Fruit fly (Drosophila melanogaster) whole organism, prepupa: ENCODE results near the gene CG9521.

Experiments used
- Blimp-1 ChIP-seq: fragments of 200-800 bp; sonication (Bioruptor generic); optimal IDR thresholded peaks from 3 replicates; lab custom pipeline; 2017; ENCODE audit warnings: missing biosample characterization, missing genetic modification characterization, mild to moderate bottlenecking, moderate library complexity, missing genetic modification reagents
- CG1621 ChIP-seq: fragments of 200-800 bp; sonication (Bioruptor generic); optimal IDR thresholded peaks from 3 replicates; lab custom pipeline; 2018; ENCODE audit warnings: missing biosample characterization, mild to moderate bottlenecking, missing genetic modification characterization
- CG4318 ChIP-seq: fragments of 200-800 bp; sonication (Bioruptor generic); optimal IDR thresholded peaks from 3 replicates; lab custom pipeline; 2017; ENCODE audit warnings: missing biosample characterization, mild to moderate bottlenecking, missing genetic modification characterization
- CG6163 ChIP-seq: fragments of 200-800 bp; sonication (Bioruptor generic); IDR thresholded peaks from 3 replicates; pipeline ENCODE4 v1.3.6; 2022; ENCODE audit warnings: missing biosample characterization, missing genetic modification characterization
- CG6792 ChIP-seq: fragments of 200-800 bp; sonication (Bioruptor generic); optimal IDR thresholded peaks from 3 replicates; lab custom pipeline; 2016; ENCODE audit warnings: missing biosample characterization, missing genetic modification characterization
- CG6808 ChIP-seq: fragments of 200-800 bp; sonication (Bioruptor generic); optimal IDR thresholded peaks from 3 replicates; lab custom pipeline; 2017; ENCODE audit warnings: missing biosample characterization, missing genetic modification characterization, mild to moderate bottlenecking, moderate library complexity, missing genetic modification reagents
- CG8119 ChIP-seq: fragments of 200-800 bp; sonication (Bioruptor generic); IDR thresholded peaks from 3 replicates; pipeline ENCODE4 v1.3.6; 2022; ENCODE audit warnings: missing biosample characterization, missing genetic modification characterization
- Ets96B ChIP-seq: fragments of 200-800 bp; optimal IDR thresholded peaks from 2 replicates; lab custom pipeline; 2019; ENCODE audit warnings: missing biosample characterization, mild to moderate bottlenecking, missing genetic modification characterization, moderate library complexity
- Lpt ChIP-seq: fragments of 200-800 bp; sonication (Bioruptor generic); optimal IDR thresholded peaks from 3 replicates; lab custom pipeline; 2016; ENCODE audit warnings: missing biosample characterization, missing genetic modification characterization
- Sox102F ChIP-seq: fragments of 200-800 bp; sonication (Bioruptor generic); optimal IDR thresholded peaks from 2 replicates; lab custom pipeline; 2016; ENCODE audit warnings: missing biosample characterization, mild to moderate bottlenecking, missing genetic modification characterization
- Sox15 ChIP-seq: fragments of 200-800 bp; sonication (Bioruptor generic); optimal IDR thresholded peaks from 3 replicates; lab custom pipeline; 2016; ENCODE audit warnings: missing biosample characterization, missing genetic modification characterization
- cyc ChIP-seq: fragments of 200-800 bp; sonication (Bioruptor generic); optimal IDR thresholded peaks from 3 replicates; lab custom pipeline; 2016; ENCODE audit warnings: missing biosample characterization, missing genetic modification characterization
- spab ChIP-seq: fragments of 200-800 bp; sonication (Bioruptor generic); optimal IDR thresholded peaks from 2 replicates; lab custom pipeline; 2017; ENCODE audit warnings: missing biosample characterization, mild to moderate bottlenecking, missing genetic modification characterization, missing genetic modification reagents
- topi ChIP-seq: fragments of 200-800 bp; sonication (Bioruptor generic); optimal IDR thresholded peaks from 3 replicates; lab custom pipeline; 2016; ENCODE audit warnings: missing biosample characterization, missing genetic modification characterization

DNA sequence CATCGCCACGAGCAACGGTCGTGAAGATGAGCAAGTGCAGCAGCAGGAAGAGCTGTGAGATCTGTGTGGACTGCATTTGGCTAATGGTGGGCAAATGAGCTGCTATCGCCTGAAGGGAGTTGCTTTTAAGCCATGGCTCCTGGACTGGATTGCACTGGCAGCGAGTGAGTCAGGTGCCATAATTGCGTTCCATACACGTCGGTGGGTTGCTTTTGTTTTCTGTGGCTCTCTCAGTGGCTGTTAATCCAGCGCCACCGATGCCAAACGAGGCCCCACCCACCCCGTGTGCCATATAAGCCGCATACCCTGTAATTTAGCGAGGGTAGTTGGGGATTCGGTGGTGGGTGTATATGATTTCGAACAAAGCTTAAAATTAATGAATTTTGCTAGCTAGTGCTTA, 8.4 kb downstream of the CG9521 start, which contains the start of gene CG12539:
- TF ChIP-seq CG6792 (GFP tag; lab: Kevin White, UChicago) (no peak), Sox102F (no peak), CG4318 (GFP tag; lab: Kevin White, UChicago) (no peak), topi (GFP tag; lab: Kevin White, UChicago) (no peak), Blimp-1 (GFP tag; lab: Kevin White, UChicago) (no peak), Lpt (GFP tag; lab: Kevin White, UChicago) (no peak), CG8119 (GFP tag; lab: Robert Waterston, UW) (no peak), cyc (GFP tag; lab: Kevin White, UChicago) (no peak), spab (GFP tag; lab: Kevin White, UChicago) (no peak), CG1621 (tag; lab: Kevin White, UChicago) (no peak), Sox15 (no peak), Ets96B (tag; lab: Kevin White, UChicago) (no peak), CG6808 (GFP tag; lab: Kevin White, UChicago) (no peak), CG6163 (no peak)
